Worm (Caenorhabditis elegans) whole organism, L3 larva: ENCODE data around the gene mps-4.
A peak's percentile ranks its signal among the peaks of the same experiment; 100 is the strongest.

Experiments
- R02D3.7 ChIP-seq: fragments of 150-350 bp; optimal IDR thresholded peaks from 2 replicates; lab custom pipeline; 2014; ENCODE audit warnings: missing biosample characterization, missing genetic modification characterization
- aly-2 ChIP-seq: fragments of 150-350 bp; optimal IDR thresholded peaks from 2 replicates; lab custom pipeline; 2014; ENCODE audit warnings: missing biosample characterization, missing genetic modification characterization
- ama-1 ChIP-seq: fragments of 150-350 bp; optimal IDR thresholded peaks from 2 replicates; lab custom pipeline; 2018
- ceh-16 ChIP-seq: sonication (generic microtip); optimal IDR thresholded peaks from 2 replicates; lab custom pipeline; 2017; ENCODE audit warnings: missing biosample characterization, missing genetic modification characterization
- ceh-28 ChIP-seq: fragments of 150-350 bp; optimal IDR thresholded peaks from 2 replicates; lab custom pipeline; 2014; ENCODE audit warnings: missing biosample characterization, missing genetic modification reagents, missing genetic modification characterization
- ceh-82 ChIP-seq: fragments of 150-350 bp; optimal IDR thresholded peaks from 2 replicates; lab custom pipeline; 2014; ENCODE audit warnings: missing biosample characterization, missing genetic modification characterization
- ceh-9 ChIP-seq: sonication (generic microtip); optimal IDR thresholded peaks from 2 replicates; lab custom pipeline; 2018; ENCODE audit warnings: missing biosample characterization, missing genetic modification characterization
- daf-12 ChIP-seq: fragments of 150-350 bp; optimal IDR thresholded peaks from 2 replicates; lab custom pipeline; 2014; ENCODE audit warnings: missing biosample characterization, missing genetic modification reagents, missing genetic modification characterization
- egl-27 ChIP-seq: sonication (generic microtip); optimal IDR thresholded peaks from 4 replicates; lab custom pipeline; 2017; ENCODE audit warnings: missing biosample characterization, missing genetic modification reagents, missing genetic modification characterization
- egl-5 ChIP-seq: fragments of 150-350 bp; optimal IDR thresholded peaks from 2 replicates; lab custom pipeline; 2017; ENCODE audit warnings: missing biosample characterization, missing genetic modification reagents, missing genetic modification characterization, inconsistent platforms
- elt-1 ChIP-seq: fragments of 150-350 bp; optimal IDR thresholded peaks from 2 replicates; lab custom pipeline; 2014; ENCODE audit warnings: missing biosample characterization, missing genetic modification characterization
- elt-2 ChIP-seq: sonication (generic microtip); optimal IDR thresholded peaks from 2 replicates; lab custom pipeline; 2016; ENCODE audit warnings: missing genetic modification reagents, mild to moderate bottlenecking, missing genetic modification characterization, missing compliant biosample characterization
- fkh-2 ChIP-seq: fragments of 150-350 bp; optimal IDR thresholded peaks from 2 replicates; lab custom pipeline; 2014; ENCODE audit warnings: missing biosample characterization, missing genetic modification reagents, missing genetic modification characterization
- fos-1 ChIP-seq: fragments of 150-350 bp; optimal IDR thresholded peaks from 2 replicates; lab custom pipeline; 2014; ENCODE audit warnings: missing biosample characterization, missing genetic modification characterization
- hmg-11 ChIP-seq: sonication (generic microtip); optimal IDR thresholded peaks from 2 replicates; lab custom pipeline; 2016; ENCODE audit warnings: missing genetic modification characterization, missing compliant biosample characterization
- jun-1 ChIP-seq: fragments of 150-350 bp; optimal IDR thresholded peaks from 2 replicates; lab custom pipeline; 2014; ENCODE audit warnings: missing biosample characterization, missing genetic modification reagents, missing genetic modification characterization
- lin-15B ChIP-seq: fragments of 150-350 bp; optimal IDR thresholded peaks from 2 replicates; lab custom pipeline; 2014; ENCODE audit warnings: missing biosample characterization, missing genetic modification characterization
- lsy-12 ChIP-seq: sonication (generic microtip); optimal IDR thresholded peaks from 2 replicates; lab custom pipeline; 2016; ENCODE audit warnings: mild to moderate bottlenecking, missing genetic modification characterization, missing compliant biosample characterization
- mdl-1 ChIP-seq: fragments of 150-350 bp; optimal IDR thresholded peaks from 2 replicates; lab custom pipeline; 2014; ENCODE audit warnings: missing biosample characterization, missing genetic modification characterization
- nfya-1 ChIP-seq: sonication (generic microtip); optimal IDR thresholded peaks from 2 replicates; lab custom pipeline; 2017; ENCODE audit warnings: missing genetic modification characterization, mild to moderate bottlenecking, missing compliant biosample characterization, antibody characterized with exemption, moderate library complexity; ENCODE audit not compliant: insufficient read depth
- nhr-12 ChIP-seq: fragments of 150-350 bp; optimal IDR thresholded peaks from 2 replicates; lab custom pipeline; 2014; ENCODE audit warnings: missing biosample characterization, missing genetic modification characterization
- nhr-23 ChIP-seq: fragments of 150-350 bp; optimal IDR thresholded peaks from 2 replicates; lab custom pipeline; 2014; ENCODE audit warnings: missing biosample characterization, missing genetic modification reagents, missing genetic modification characterization
- nhr-237 ChIP-seq: fragments of 150-350 bp; optimal IDR thresholded peaks from 2 replicates; lab custom pipeline; 2014; ENCODE audit warnings: missing biosample characterization, missing genetic modification characterization
- nhr-25 ChIP-seq: sonication (generic microtip); optimal IDR thresholded peaks from 2 replicates; lab custom pipeline; 2017; ENCODE audit warnings: missing biosample characterization, missing genetic modification characterization
- nhr-28 ChIP-seq: fragments of 150-350 bp; optimal IDR thresholded peaks from 2 replicates; lab custom pipeline; 2014; ENCODE audit warnings: missing biosample characterization, missing genetic modification characterization
- nhr-43 ChIP-seq: sonication (generic microtip); optimal IDR thresholded peaks from 2 replicates; lab custom pipeline; 2016; ENCODE audit warnings: mild to moderate bottlenecking, missing genetic modification characterization, missing compliant biosample characterization; ENCODE audit not compliant: poor library complexity, severe bottlenecking
- nhr-67 ChIP-seq: fragments of 150-350 bp; optimal IDR thresholded peaks from 2 replicates; lab custom pipeline; 2014; ENCODE audit warnings: missing biosample characterization, missing genetic modification characterization
- nhr-76 ChIP-seq: fragments of 150-350 bp; sonication (generic microtip); optimal IDR thresholded peaks from 5 replicates; lab custom pipeline; 2014; ENCODE audit warnings: missing biosample characterization, missing genetic modification characterization
- nhr-77 ChIP-seq: fragments of 150-350 bp; optimal IDR thresholded peaks from 2 replicates; lab custom pipeline; 2014; ENCODE audit warnings: missing biosample characterization, missing genetic modification characterization
- pha-4 ChIP-seq: fragments of 150-350 bp; optimal IDR thresholded peaks from 2 replicates; lab custom pipeline; 2014; ENCODE audit warnings: missing biosample characterization, missing genetic modification reagents, missing genetic modification characterization
- pqm-1 ChIP-seq: fragments of 150-350 bp; optimal IDR thresholded peaks from 2 replicates; lab custom pipeline; 2017; ENCODE audit warnings: missing biosample characterization, missing genetic modification characterization, inconsistent platforms
- sea-2 ChIP-seq: fragments of 150-350 bp; sonication (generic microtip); optimal IDR thresholded peaks from 4 replicates; lab custom pipeline; 2014; ENCODE audit warnings: missing biosample characterization, missing genetic modification reagents, missing genetic modification characterization
- skn-1 ChIP-seq: fragments of 150-350 bp; optimal IDR thresholded peaks from 2 replicates; lab custom pipeline; 2014; ENCODE audit warnings: missing biosample characterization, missing genetic modification characterization
- unc-39 ChIP-seq: sonication (generic microtip); optimal IDR thresholded peaks from 4 replicates; lab custom pipeline; 2017; ENCODE audit warnings: missing biosample characterization, missing genetic modification characterization
- unc-62 ChIP-seq: fragments of 150-350 bp; sonication (generic microtip); optimal IDR thresholded peaks from 4 replicates; lab custom pipeline; 2014; ENCODE audit warnings: missing biosample characterization, missing genetic modification reagents, missing genetic modification characterization
- ztf-11 ChIP-seq: fragments of 150-350 bp; optimal IDR thresholded peaks from 2 replicates; lab custom pipeline; 2014; ENCODE audit warnings: missing biosample characterization, missing genetic modification characterization

The mps-4 gene

DNA sequence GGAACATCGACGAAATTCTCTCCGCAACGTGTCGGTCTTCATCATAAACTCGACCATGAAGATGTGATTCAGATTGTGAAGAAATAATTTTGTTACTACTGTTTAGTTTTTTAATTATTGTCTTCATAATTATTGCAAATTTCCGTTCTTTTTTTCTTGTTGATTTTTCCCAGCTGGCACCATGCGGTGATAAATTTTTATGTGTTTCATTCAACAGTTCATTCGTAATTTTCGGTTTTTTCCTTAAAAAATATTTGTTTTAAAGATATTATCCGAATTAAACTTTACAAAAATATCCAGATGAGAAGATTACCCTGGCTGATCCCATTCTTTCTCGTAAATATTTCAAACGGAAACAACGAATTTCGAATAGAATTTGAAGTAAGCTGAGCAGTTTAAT is 24.5 kb downstream of the mps-4 start, which contains the start of gene C02F5.13:
Gene C02F5.13 (plus strand): TSS at position 301 of the 400 bp plus-strand sequence.
- TF ChIP-seq nfya-1 (tag; lab: Kevin White, UChicago) = no peak
- TF ChIP-seq sea-2 (GFP tag; lab: Kevin White, UChicago) = no peak
- TF ChIP-seq lsy-12 = no peak
- TF ChIP-seq hmg-11 = no peak
- no peak for TF ChIP-seq nhr-237 (tag; lab: Kevin White, UChicago)
- no peak for TF ChIP-seq egl-5 (tag; lab: Kevin White, UChicago)
- TF ChIP-seq elt-2 = no peak
- TF ChIP-seq nhr-12 (tag; lab: Kevin White, UChicago) = no peak
- no peak for TF ChIP-seq pqm-1 (tag; lab: Kevin White, UChicago)

DNA sequence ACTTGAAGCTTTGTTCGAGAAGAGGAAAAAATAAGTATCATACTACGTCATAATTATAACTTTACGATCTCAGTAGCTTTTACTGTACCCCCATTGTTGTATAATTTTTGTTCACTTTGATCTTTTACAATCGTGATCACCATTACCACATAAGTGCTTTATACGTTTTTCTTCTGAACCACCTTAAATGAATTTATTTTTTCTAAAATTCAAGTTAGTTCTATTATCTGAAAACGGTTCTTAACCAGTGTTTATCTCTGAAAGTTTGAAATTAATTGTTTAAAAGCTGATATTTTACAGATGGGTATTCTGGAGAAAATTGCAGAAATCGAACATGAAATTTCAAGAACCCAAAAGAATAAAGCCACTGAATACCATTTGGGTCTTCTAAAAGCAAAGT is 26.0 kb downstream of the mps-4 start, which contains the start of gene C02F5.3:
Gene C02F5.3 (plus strand): TSS at position 301 of the 400 bp plus-strand sequence.
- TF ChIP-seq nhr-77 (no peak), unc-39 (tag; lab: Kevin White, UChicago) (no peak), nhr-28 (tag; lab: Kevin White, UChicago) (no peak), fos-1 (tag; lab: Kevin White, UChicago) (no peak)

DNA sequence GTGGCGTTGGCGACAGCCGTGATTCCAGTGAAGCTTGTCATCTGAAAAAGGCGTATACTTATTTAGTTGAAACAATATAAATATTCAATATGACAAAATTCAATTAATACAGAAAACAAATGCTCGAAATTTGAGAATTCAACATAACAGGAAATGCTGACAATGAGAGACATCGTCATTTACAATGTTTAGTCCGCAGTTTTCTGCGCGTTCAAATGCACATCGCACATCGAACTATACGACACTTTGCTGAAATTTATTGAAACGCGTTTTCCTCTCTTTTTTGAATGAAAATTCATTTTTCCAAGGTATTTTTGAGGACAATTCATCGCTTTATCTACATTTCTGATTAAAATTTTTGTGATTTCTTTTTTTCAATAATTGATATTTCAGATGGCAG is 27.5 kb downstream of the mps-4 start, which contains the start of the genes pbs-6 and cids-1:
Gene pbs-6 (minus strand): TSS at position 41 of the 400 bp plus-strand sequence.
Gene cids-1 (plus strand): TSS at position 394 of the 400 bp plus-strand sequence.
- no peak for TF ChIP-seq ceh-16 (tag; lab: Kevin White, UChicago)
- TF ChIP-seq fkh-2 (tag; lab: Kevin White, UChicago) = no peak
- TF ChIP-seq pqm-1 (tag; lab: Kevin White, UChicago) = no peak
- TF ChIP-seq ceh-28 (tag; lab: Kevin White, UChicago) = no peak
- TF ChIP-seq nhr-76 (tag; lab: Kevin White, UChicago) = no peak
- TF ChIP-seq skn-1 (tag; lab: Kevin White, UChicago) = peak; percentile 44
- peak; percentile 36 for TF ChIP-seq nfya-1 (tag; lab: Kevin White, UChicago)
- no peak for TF ChIP-seq nhr-23 (tag; lab: Kevin White, UChicago)
- no peak for TF ChIP-seq elt-2
- peak; percentile 27 for TF ChIP-seq lin-15B (tag; lab: Kevin White, UChicago)
- TF ChIP-seq pha-4 (tag; lab: Kevin White, UChicago) = peak; percentile 5
- TF ChIP-seq mdl-1 (tag; lab: Kevin White, UChicago) = no peak
- no peak for TF ChIP-seq nhr-25 (tag; lab: Kevin White, UChicago)

DNA sequence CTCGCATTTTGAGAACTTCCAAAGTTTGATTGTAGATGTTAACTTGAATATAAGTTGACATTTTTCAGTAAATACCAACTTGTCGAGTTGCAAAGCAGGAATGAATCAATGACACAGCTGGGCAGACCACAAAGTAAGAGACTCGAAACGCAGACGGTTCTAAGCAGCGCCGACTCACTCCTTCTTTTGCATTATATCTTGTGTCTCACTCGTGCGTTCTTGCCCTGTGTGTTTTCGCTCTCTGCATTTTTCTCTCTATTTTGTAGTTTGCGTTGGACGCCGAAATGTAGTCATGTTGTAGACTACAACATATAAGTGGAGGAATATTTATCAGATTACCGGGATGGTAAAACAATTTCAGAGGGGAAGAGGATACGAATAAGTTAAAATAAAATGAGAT is 28.8 kb downstream of the mps-4 start, which contains the start of gene C02F5.12:
Gene C02F5.12 (minus strand): TSS at position 221 of the 400 bp plus-strand sequence.
- TF ChIP-seq nhr-43 (no peak), daf-12 (tag; lab: Kevin White, UChicago) (no peak), nhr-28 (tag; lab: Kevin White, UChicago) (no peak), nfya-1 (tag; lab: Kevin White, UChicago) (peak; percentile 59), elt-1 (tag; lab: Kevin White, UChicago) (no peak), ceh-16 (tag; lab: Kevin White, UChicago) (no peak), ama-1 (peak; percentile 80), sea-2 (GFP tag; lab: Kevin White, UChicago) (no peak), skn-1 (tag; lab: Kevin White, UChicago) (no peak), elt-2 (peak; percentile 43), nhr-25 (tag; lab: Kevin White, UChicago) (peak; percentile 26), nhr-23 (tag; lab: Kevin White, UChicago) (peak; percentile 17), hmg-11 (peak; percentile 24), lsy-12 (peak; percentile 4), unc-62 (no peak), pha-4 (tag; lab: Kevin White, UChicago) (peak; percentile 72), aly-2 (tag; lab: Kevin White, UChicago) (no peak), ceh-9 (tag; lab: Kevin White, UChicago) (no peak), pqm-1 (tag; lab: Kevin White, UChicago) (peak; percentile 22)
- TF ChIP-seq, all 47 proteins: peak for 9

DNA sequence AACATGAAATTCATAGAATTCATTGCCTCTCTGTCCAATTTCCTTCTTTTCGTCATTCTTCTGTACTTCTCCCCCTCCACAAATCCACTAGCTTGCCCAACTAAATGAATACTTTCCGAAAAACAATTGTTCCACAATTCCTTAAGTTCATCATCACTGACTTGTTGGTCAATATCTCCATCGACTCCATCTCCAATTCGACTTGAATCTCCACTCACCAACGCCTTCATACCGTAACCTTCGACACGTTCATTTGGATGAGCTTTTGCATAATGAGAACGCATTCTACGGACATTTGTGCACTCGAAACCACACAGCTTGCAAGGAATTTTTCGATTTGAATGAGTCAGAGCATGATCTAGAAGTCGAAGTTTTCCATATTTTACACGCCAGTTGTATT is 30.6 kb downstream of the mps-4 start:
- TF ChIP-seq nhr-67 (tag; lab: Kevin White, UChicago) (no peak), pha-4 (tag; lab: Kevin White, UChicago) (no peak), R02D3.7 (tag; lab: Kevin White, UChicago) (no peak), ceh-28 (tag; lab: Kevin White, UChicago) (no peak), ama-1 (no peak), nhr-23 (tag; lab: Kevin White, UChicago) (no peak), egl-5 (tag; lab: Kevin White, UChicago) (no peak), ceh-82 (tag; lab: Kevin White, UChicago) (no peak), ztf-11 (tag; lab: Kevin White, UChicago) (no peak), sea-2 (GFP tag; lab: Kevin White, UChicago) (no peak), egl-27 (no peak), jun-1 (tag; lab: Kevin White, UChicago) (no peak), nhr-28 (tag; lab: Kevin White, UChicago) (no peak), nhr-43 (no peak)
